Worm (Caenorhabditis elegans) whole organism, young adult: Measurements from ENCODE around the gene scav-5.

ENCODE experiments used
- ccch-3 ChIP-seq: fragments of 200-800 bp; sonication (Bioruptor generic); optimal IDR thresholded peaks from 2 replicates; lab custom pipeline; 2018; ENCODE audit warnings: mild to moderate bottlenecking, missing genetic modification characterization, missing compliant biosample characterization
- dox-1 ChIP-seq: fragments of 200-800 bp; sonication (Bioruptor generic); IDR thresholded peaks from 2 replicates; pipeline ENCODE4 v1.3.6; 2022; ENCODE audit warnings: missing genetic modification reagents, missing genetic modification characterization, missing compliant biosample characterization
- dpff-1 ChIP-seq: sonication (generic microtip); optimal IDR thresholded peaks from 2 replicates; lab custom pipeline; 2017; ENCODE audit warnings: mild to moderate bottlenecking, missing genetic modification characterization, missing compliant biosample characterization
- dpl-1 ChIP-seq: fragments of 150-350 bp; optimal IDR thresholded peaks from 2 replicates; lab custom pipeline; 2014; ENCODE audit warnings: missing biosample characterization, missing genetic modification reagents, missing genetic modification characterization
- ekl-4 ChIP-seq: fragments of 200-800 bp; sonication (Bioruptor generic); IDR thresholded peaks from 2 replicates; pipeline ENCODE4 v1.3.6; 2022; ENCODE audit warnings: missing genetic modification reagents, missing genetic modification characterization, missing compliant biosample characterization
- gei-17 ChIP-seq: fragments of 200-800 bp; sonication (Bioruptor generic); optimal IDR thresholded peaks from 2 replicates; lab custom pipeline; 2018; ENCODE audit warnings: mild to moderate bottlenecking, missing genetic modification characterization, missing compliant biosample characterization
- lsl-1 ChIP-seq: fragments of 200-800 bp; sonication (Bioruptor generic); optimal IDR thresholded peaks from 2 replicates; lab custom pipeline; 2018; ENCODE audit warnings: mild to moderate bottlenecking, missing genetic modification characterization, moderate library complexity, missing compliant biosample characterization
- madf-6 ChIP-seq: fragments of 200-800 bp; sonication (Bioruptor generic); IDR thresholded peaks from 2 replicates; pipeline ENCODE4 v1.3.6; 2022; ENCODE audit warnings: missing genetic modification reagents, missing genetic modification characterization, missing compliant biosample characterization
- nfya-1 ChIP-seq: sonication (generic microtip); optimal IDR thresholded peaks from 2 replicates; lab custom pipeline; 2017; ENCODE audit warnings: antibody characterized with exemption, missing compliant biosample characterization, missing genetic modification characterization, borderline replicate concordance; ENCODE audit not compliant: insufficient read depth
- nfyb-1 ChIP-seq: fragments of 200-800 bp; sonication (Bioruptor generic); IDR thresholded peaks from 2 replicates; pipeline ENCODE4 v1.3.6; 2022; ENCODE audit warnings: missing genetic modification reagents, missing genetic modification characterization, missing compliant biosample characterization

- no peak for TF ChIP-seq gei-17 (GFP tag; lab: Kevin White, UChicago)
- no peak for TF ChIP-seq dpl-1 (GFP tag; lab: Kevin White, UChicago)
- TF ChIP-seq ccch-3: no peak
- no peak for TF ChIP-seq dox-1 (GFP tag; lab: Robert Waterston, UW)
- no peak for TF ChIP-seq lsl-1 (GFP tag; lab: Kevin White, UChicago)
- no peak for TF ChIP-seq dpff-1 (tag; lab: Kevin White, UChicago)
- TF ChIP-seq madf-6 (GFP tag; lab: Robert Waterston, UW): no peak
- no peak for TF ChIP-seq ekl-4 (GFP tag; lab: Robert Waterston, UW)
- no peak for TF ChIP-seq nfya-1 (tag; lab: Kevin White, UChicago)
- no peak for TF ChIP-seq nfyb-1
Observed at ce11 chrX:9848214-9848789, 9.9 kb upstream of the scav-5 start.
